Worm (Caenorhabditis elegans): Measurements from ENCODE around the gene R07E4.5.

ce11 chrX:5919097-5919496 is 33.9 kb downstream of the R07E4.5 start, which contains the start of gene capa-1:
- TF ChIP-seq unc-98 (GFP tag; IDR thresholded peaks at IDR 0.05) (no peak), nhr-237 (tag; optimal IDR thresholded peaks at IDR 0.05) (no peak), nhr-90 (tag; optimal IDR thresholded peaks at IDR 0.05; ENCODE audit: poor library complexity) (no peak), lin-39 (tag; optimal IDR thresholded peaks at IDR 0.05) (no peak), elt-2 (tag; optimal IDR thresholded peaks at IDR 0.05) (no peak)

Data from whole organism, L1 larva.